Worm (Caenorhabditis elegans): ENCODE measurements around the gene srj-50.

- TF ChIP-seq him-1 (tag; optimal IDR thresholded peaks at IDR 0.05), result no peak
- TF ChIP-seq dao-5 (tag; optimal IDR thresholded peaks at IDR 0.05), result no peak
Measured at ce11 chrV:2832666-2833065, at the start of gene srj-50.
